Fruit fly (Drosophila melanogaster) whole organism, embryonic: ENCODE data around the gene heix.

ENCODE experiments used
- CG10267 ChIP-seq: fragments of 200-800 bp; sonication (Bioruptor generic); optimal IDR thresholded peaks from 2 replicates; lab custom pipeline; 2018; ENCODE audit warnings: missing biosample characterization, mild to moderate bottlenecking, missing genetic modification characterization, moderate library complexity
- CG10654 ChIP-seq: fragments of 200-800 bp; sonication (Bioruptor generic); optimal IDR thresholded peaks from 2 replicates; lab custom pipeline; 2016; ENCODE audit warnings: missing biosample characterization, missing genetic modification characterization
- CG10959 ChIP-seq: fragments of 200-800 bp; sonication (Bioruptor generic); IDR thresholded peaks from 2 replicates; pipeline ENCODE4 v1.3.6; 2022; ENCODE audit warnings: missing biosample characterization, missing genetic modification characterization
- CG11456 ChIP-seq: fragments of 200-800 bp; sonication (Bioruptor generic); IDR thresholded peaks from 3 replicates; pipeline ENCODE4 v1.3.6; 2022; ENCODE audit warnings: missing biosample characterization, missing genetic modification characterization
- CG12942 ChIP-seq: fragments of 200-800 bp; sonication (Bioruptor generic); optimal IDR thresholded peaks from 3 replicates; lab custom pipeline; 2016; ENCODE audit warnings: missing biosample characterization, missing genetic modification characterization
- CG13123 ChIP-seq: fragments of 200-800 bp; sonication (Bioruptor generic); optimal IDR thresholded peaks from 2 replicates; lab custom pipeline; 2016; ENCODE audit warnings: missing biosample characterization, missing genetic modification characterization
- CG13424 ChIP-seq: fragments of 200-800 bp; sonication (Bioruptor generic); optimal IDR thresholded peaks from 2 replicates; lab custom pipeline; 2019; ENCODE audit warnings: missing biosample characterization, mild to moderate bottlenecking, missing genetic modification characterization, moderate library complexity
- CG13775 ChIP-seq: fragments of 200-800 bp; sonication (Bioruptor generic); optimal IDR thresholded peaks from 3 replicates; lab custom pipeline; 2017; ENCODE audit warnings: missing biosample characterization, mild to moderate bottlenecking, missing genetic modification characterization
- CG14965 ChIP-seq: fragments of 200-800 bp; sonication (Bioruptor generic); optimal IDR thresholded peaks from 2 replicates; lab custom pipeline; 2016; ENCODE audit warnings: missing biosample characterization, missing genetic modification characterization, borderline replicate concordance
- CG1602 ChIP-seq: fragments of 200-800 bp; sonication (Bioruptor generic); optimal IDR thresholded peaks from 3 replicates; lab custom pipeline; 2016; ENCODE audit warnings: missing biosample characterization, missing genetic modification characterization
- CG2129 ChIP-seq: fragments of 200-800 bp; sonication (Bioruptor generic); IDR thresholded peaks from 2 replicates; pipeline ENCODE4 v1.3.6; 2022; ENCODE audit warnings: missing biosample characterization, missing genetic modification characterization; ENCODE audit not compliant: partially characterized antibody
- CG2712 ChIP-seq: fragments of 200-800 bp; optimal IDR thresholded peaks from 3 replicates; lab custom pipeline; 2019; ENCODE audit warnings: missing biosample characterization, mild to moderate bottlenecking, missing genetic modification characterization, moderate library complexity
- CG34376 ChIP-seq: fragments of 200-800 bp; sonication (Bioruptor generic); optimal IDR thresholded peaks from 2 replicates; lab custom pipeline; 2018; ENCODE audit warnings: missing biosample characterization, mild to moderate bottlenecking, missing genetic modification characterization
- CG4424 ChIP-seq: fragments of 200-800 bp; sonication (Bioruptor generic); optimal IDR thresholded peaks from 3 replicates; lab custom pipeline; 2016; ENCODE audit warnings: missing biosample characterization, missing genetic modification characterization
- CG4617 ChIP-seq: fragments of 200-800 bp; sonication (Bioruptor generic); optimal IDR thresholded peaks from 3 replicates; lab custom pipeline; 2016; ENCODE audit warnings: missing biosample characterization, missing genetic modification characterization, borderline replicate concordance
- CG4707 ChIP-seq: fragments of 200-800 bp; sonication (Bioruptor generic); optimal IDR thresholded peaks from 2 replicates; lab custom pipeline; 2018; ENCODE audit warnings: missing biosample characterization, mild to moderate bottlenecking, missing genetic modification characterization, moderate library complexity
- CG6175 ChIP-seq: fragments of 200-800 bp; sonication (Bioruptor generic); IDR thresholded peaks from 3 replicates; pipeline ENCODE4 v1.3.6; 2022; ENCODE audit warnings: missing biosample characterization, missing genetic modification characterization
- CG6689 ChIP-seq: fragments of 200-800 bp; sonication (Bioruptor generic); IDR thresholded peaks from 2 replicates; pipeline ENCODE4 v1.3.6; 2022; ENCODE audit warnings: missing biosample characterization, missing genetic modification characterization
- CG8290 ChIP-seq, 3 experiments: fragments of 200-800 bp; sonication (Bioruptor generic); optimal IDR thresholded peaks; 2 replicates each; lab custom pipeline; 2016 to 2019; ENCODE audit warnings: missing biosample characterization in 3 of 3, missing genetic modification characterization in 3 of 3, mild to moderate bottlenecking in 2 of 3, moderate library complexity in 1 of 3
- CG9727 ChIP-seq: fragments of 200-800 bp; sonication (Bioruptor generic); optimal IDR thresholded peaks from 3 replicates; lab custom pipeline; 2017; ENCODE audit warnings: missing biosample characterization, mild to moderate bottlenecking, missing genetic modification characterization
- CG9932 ChIP-seq: fragments of 200-800 bp; sonication (Bioruptor generic); IDR thresholded peaks from 2 replicates; pipeline ENCODE4 v1.3.6; 2022; ENCODE audit warnings: missing biosample characterization, missing genetic modification characterization
- D ChIP-seq, 2 experiments: fragments of 200-800 bp in 1 of 2; fragments of >200 bp in 1 of 2; sonication (Bioruptor generic) in 1 of 2; optimal IDR thresholded peaks; 2 replicates in 1 of 2; 3 replicates in 1 of 2; lab custom pipeline; 2017; ENCODE audit warnings: mild to moderate bottlenecking in 1 of 2, missing biosample characterization in 1 of 2, missing genetic modification characterization in 1 of 2, missing genetic modification reagents in 1 of 2
- Dll ChIP-seq: fragments of 200-800 bp; sonication (Bioruptor generic); IDR thresholded peaks from 4 replicates; pipeline ENCODE4 v1.3.6; 2022; ENCODE audit warnings: missing biosample characterization, missing genetic modification characterization; ENCODE audit not compliant: partially characterized antibody
- Eip74EF ChIP-seq, 2 experiments: fragments of 200-800 bp in 1 of 2; fragments of >200 bp in 1 of 2; sonication (Bioruptor generic) in 1 of 2; optimal IDR thresholded peaks; 2 replicates each; lab custom pipeline; 2017 to 2019; ENCODE audit warnings: missing biosample characterization in 2 of 2, missing genetic modification characterization in 2 of 2, mild to moderate bottlenecking in 1 of 2, moderate library complexity in 1 of 2
- H2.0 ChIP-seq: fragments of 200-800 bp; sonication (Bioruptor generic); IDR thresholded peaks from 2 replicates; pipeline ENCODE4 v1.3.6; 2022; ENCODE audit warnings: missing biosample characterization, missing genetic modification characterization
- Lpt ChIP-seq: fragments of >200 bp; optimal IDR thresholded peaks from 2 replicates; lab custom pipeline; 2018; ENCODE audit warnings: missing biosample characterization, missing genetic modification characterization
- Myb ChIP-seq: fragments of 200-800 bp; sonication (Bioruptor generic); optimal IDR thresholded peaks from 2 replicates; lab custom pipeline; 2016; ENCODE audit warnings: missing biosample characterization, missing genetic modification characterization
- NK7.1 ChIP-seq: fragments of 200-800 bp; sonication (Bioruptor generic); optimal IDR thresholded peaks from 3 replicates; lab custom pipeline; 2016; ENCODE audit warnings: missing biosample characterization, missing genetic modification characterization
- YL-1 ChIP-seq: fragments of 200-800 bp; sonication (Bioruptor generic); optimal IDR thresholded peaks from 3 replicates; lab custom pipeline; 2017; ENCODE audit warnings: missing biosample characterization, mild to moderate bottlenecking, missing genetic modification characterization
- aop ChIP-seq: fragments of 200-800 bp; sonication (Bioruptor generic); IDR thresholded peaks from 2 replicates; pipeline ENCODE4 v1.3.6; 2022; ENCODE audit warnings: missing biosample characterization, missing genetic modification characterization
- ara ChIP-seq: fragments of 200-800 bp; sonication (Bioruptor generic); IDR thresholded peaks from 2 replicates; pipeline ENCODE4 v1.3.6; 2022; ENCODE audit warnings: missing biosample characterization, missing genetic modification characterization
- caup ChIP-seq: fragments of 200-800 bp; sonication (Bioruptor generic); optimal IDR thresholded peaks from 3 replicates; lab custom pipeline; 2017; ENCODE audit warnings: missing biosample characterization, mild to moderate bottlenecking, missing genetic modification characterization, moderate library complexity; ENCODE audit not compliant: severe bottlenecking
- chn ChIP-seq: fragments of 200-800 bp; sonication (Bioruptor generic); optimal IDR thresholded peaks from 2 replicates; lab custom pipeline; 2016; ENCODE audit warnings: missing biosample characterization, missing genetic modification characterization
- corto ChIP-seq: fragments of 200-800 bp; sonication (Bioruptor generic); optimal IDR thresholded peaks from 2 replicates; lab custom pipeline; 2016; ENCODE audit warnings: missing biosample characterization, mild to moderate bottlenecking, missing genetic modification characterization, moderate library complexity
- da ChIP-seq: fragments of 200-800 bp; sonication (Bioruptor generic); optimal IDR thresholded peaks from 2 replicates; lab custom pipeline; 2016; ENCODE audit warnings: missing biosample characterization, missing genetic modification characterization
- grau ChIP-seq: fragments of 200-800 bp; optimal IDR thresholded peaks from 3 replicates; lab custom pipeline; 2019; ENCODE audit warnings: missing biosample characterization, mild to moderate bottlenecking, missing genetic modification characterization, moderate library complexity
- gro ChIP-seq: fragments of 200-800 bp; sonication (Bioruptor generic); optimal IDR thresholded peaks from 2 replicates; lab custom pipeline; 2016; ENCODE audit warnings: missing biosample characterization, missing genetic modification characterization
- her ChIP-seq: fragments of 200-800 bp; sonication (Bioruptor generic); optimal IDR thresholded peaks from 2 replicates; lab custom pipeline; 2016; ENCODE audit warnings: missing biosample characterization, missing genetic modification characterization
- ind ChIP-seq: fragments of 200-800 bp; sonication (Bioruptor generic); optimal IDR thresholded peaks from 3 replicates; lab custom pipeline; 2016; ENCODE audit warnings: missing biosample characterization, missing genetic modification characterization
- jigr1 ChIP-seq: fragments of 200-800 bp; sonication (Bioruptor generic); IDR thresholded peaks from 3 replicates; pipeline ENCODE4 v1.3.6; 2022; ENCODE audit warnings: missing biosample characterization, missing genetic modification characterization
- kni ChIP-seq: fragments of 200-800 bp; sonication (Bioruptor generic); optimal IDR thresholded peaks from 3 replicates; lab custom pipeline; 2017; ENCODE audit warnings: mild to moderate bottlenecking, missing biosample characterization, missing genetic modification reagents, missing genetic modification characterization
- nerfin-2 ChIP-seq: fragments of 200-800 bp; sonication (Bioruptor generic); IDR thresholded peaks from 2 replicates; pipeline ENCODE4 v1.3.6; 2022; ENCODE audit warnings: missing biosample characterization, missing genetic modification characterization; ENCODE audit not compliant: partially characterized antibody
- psq ChIP-seq: fragments of 200-800 bp; sonication (Bioruptor generic); optimal IDR thresholded peaks from 2 replicates; lab custom pipeline; 2017; ENCODE audit warnings: missing biosample characterization, missing genetic modification characterization
- rib ChIP-seq: fragments of 200-800 bp; sonication (Bioruptor generic); IDR thresholded peaks from 2 replicates; pipeline ENCODE4 v1.3.6; 2022; ENCODE audit warnings: missing biosample characterization, missing genetic modification characterization
- salm ChIP-seq: fragments of 200-800 bp; sonication (Bioruptor generic); optimal IDR thresholded peaks from 2 replicates; lab custom pipeline; 2018; ENCODE audit warnings: missing biosample characterization, mild to moderate bottlenecking, missing genetic modification characterization
- slou ChIP-seq: fragments of 200-800 bp; sonication (Bioruptor generic); optimal IDR thresholded peaks from 3 replicates; lab custom pipeline; 2016; ENCODE audit warnings: missing biosample characterization, missing genetic modification characterization
- unpg ChIP-seq: fragments of 200-800 bp; sonication (Bioruptor generic); optimal IDR thresholded peaks from 3 replicates; lab custom pipeline; 2018; ENCODE audit warnings: missing biosample characterization, mild to moderate bottlenecking, missing genetic modification characterization, moderate library complexity

Gene heix

DNA sequence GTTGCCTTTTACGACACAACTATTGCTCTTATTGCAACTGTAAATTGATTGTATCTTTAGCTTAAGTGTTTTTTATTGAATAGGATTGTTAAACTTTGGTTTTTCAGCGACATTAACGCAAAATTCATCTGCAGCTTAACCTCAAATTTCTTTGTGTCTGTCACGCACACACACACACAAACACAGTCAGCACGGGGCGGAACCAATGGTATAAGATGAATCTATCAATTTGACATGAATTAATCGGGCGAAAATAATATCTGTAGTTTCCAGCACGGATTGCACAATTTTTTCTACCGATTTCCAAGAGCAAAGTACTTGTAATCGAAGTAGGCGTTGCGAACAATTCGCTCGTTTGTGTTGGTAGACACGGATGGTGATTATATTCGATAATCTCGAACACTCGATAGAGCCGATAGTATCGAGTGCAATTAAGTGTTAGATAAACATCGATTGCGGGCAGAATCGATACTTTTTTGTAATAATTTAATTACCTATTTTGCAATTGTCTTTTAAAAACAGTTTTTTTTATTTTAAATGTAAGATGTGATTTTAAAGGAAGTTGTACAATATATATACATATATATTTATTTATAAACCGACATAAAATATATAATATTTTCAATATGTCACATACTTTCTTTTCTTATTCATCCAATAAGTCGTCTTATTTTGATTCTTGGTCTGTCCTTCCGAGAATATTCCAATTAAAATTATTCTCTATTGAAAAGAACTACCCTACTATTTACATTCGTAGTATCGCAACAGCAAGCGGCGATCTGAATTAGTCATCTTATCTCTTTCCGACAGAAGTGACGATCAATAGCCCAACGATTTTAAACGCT lies 42.2 kb downstream of the heix start, which contains the start of the genes PRL-1 and EndoGI (continued):
- TF ChIP-seq CG12942 (GFP tag; lab: Kevin White, UChicago) (peak; percentile 51), CG13123 (GFP tag; lab: Kevin White, UChicago) (peak; percentile 32), CG1602 (GFP tag; lab: Kevin White, UChicago) (peak; percentile 64), CG4424 (peak; percentile 63), D (optimal IDR thresholded peaks at IDR 0.05; lab: Kevin White, UChicago) (peak; percentile 15), D (GFP tag; optimal IDR thresholded peaks at IDR 0.05; lab: Kevin White, UChicago) (peak; percentile 13), jigr1 (no peak), CG9932 (GFP tag; lab: Robert Waterston, UW) (peak; percentile 80; the same call in 1 of the 2 replicates), CG10654 (peak; percentile 65), rib (GFP tag; lab: Robert Waterston, UW) (peak; percentile 45; the same call in 1 of the 2 replicates), CG34376 (GFP tag; lab: Kevin White, UChicago) (no peak), Dll (GFP tag; lab: Robert Waterston, UW) (peak; percentile 98), unpg (GFP tag; lab: Kevin White, UChicago) (peak; percentile 90), CG10267 (tag; lab: Kevin White, UChicago) (peak; percentile 87), slou (GFP tag; lab: Kevin White, UChicago) (peak; percentile 74), CG13424 (tag; lab: Kevin White, UChicago) (peak; percentile 85), CG9727 (GFP tag; lab: Kevin White, UChicago) (peak; percentile 71), CG4707 (no peak), grau (tag; lab: Kevin White, UChicago) (peak; percentile 87), aop (GFP tag; lab: Robert Waterston, UW) (no peak), corto (GFP tag; lab: Kevin White, UChicago) (no peak), gro (GFP tag; lab: Kevin White, UChicago) (peak; percentile 6), kni (GFP tag; lab: Kevin White, UChicago) (no peak), NK7.1 (GFP tag; lab: Kevin White, UChicago) (no peak), CG11456 (no peak), Eip74EF (GFP tag; optimal IDR thresholded peaks at IDR 0.05; lab: Kevin White, UChicago) (peak in 1 of 2 experiments; percentile 79), psq (GFP tag; lab: Kevin White, UChicago) (peak; percentile 36), YL-1 (GFP tag; lab: Kevin White, UChicago) (peak; percentile 69), ind (peak; percentile 53), CG14965 (GFP tag; lab: Kevin White, UChicago) (no peak), CG6175 (GFP tag; lab: Robert Waterston, UW) (no peak), CG10959 (GFP tag; lab: Robert Waterston, UW) (no peak), ara (GFP tag; lab: Robert Waterston, UW) (peak; percentile 44; the same call in 1 of the 2 replicates), CG2712 (peak; percentile 86), H2.0 (GFP tag; lab: Robert Waterston, UW) (peak; percentile 80), CG6689 (GFP tag; lab: Robert Waterston, UW) (peak; percentile 83; the same call in 1 of the 2 replicates), Myb (GFP tag; lab: Kevin White, UChicago) (peak; percentile 41), her (no peak), CG8290 (GFP tag; optimal IDR thresholded peaks at IDR 0.05; lab: Kevin White, UChicago) (peak; percentile 49), CG8290 (tag; optimal IDR thresholded peaks at IDR 0.05; lab: Kevin White, UChicago) (peak in 1 of 2 experiments; percentile 68), chn (GFP tag; lab: Kevin White, UChicago) (peak; percentile 14), salm (tag; lab: Kevin White, UChicago) (peak; percentile 61), nerfin-2 (GFP tag; lab: Robert Waterston, UW) (peak; percentile 100), CG13775 (peak; percentile 79), caup (peak; percentile 71), Lpt (GFP tag; lab: Kevin White, UChicago) (no peak), CG2129 (GFP tag; lab: Robert Waterston, UW) (peak; percentile 95), CG4617 (GFP tag; lab: Kevin White, UChicago) (peak; percentile 81), da (GFP tag; lab: Kevin White, UChicago) (no peak)
